Fruit fly (Drosophila melanogaster): ENCODE measurements around the gene CG15211.

- TF ChIP-seq CG32006 (GFP tag; optimal IDR thresholded peaks at IDR 0.05), result no peak
- no peak for TF ChIP-seq Hr38 (GFP tag; optimal IDR thresholded peaks at IDR 0.05)
- no peak for TF ChIP-seq fd85E (GFP tag; optimal IDR thresholded peaks at IDR 0.05)
- TF ChIP-seq dsx (GFP tag; optimal IDR thresholded peaks at IDR 0.05; ENCODE audit: poor library complexity, severe bottlenecking), result no peak
- TF ChIP-seq Sox15 (GFP tag; optimal IDR thresholded peaks at IDR 0.05), result no peak
- no peak for TF ChIP-seq CG3032 (tag; optimal IDR thresholded peaks at IDR 0.05)
- no peak for TF ChIP-seq Blimp-1 (GFP tag; optimal IDR thresholded peaks at IDR 0.05)
- no peak for TF ChIP-seq CG11762 (GFP tag; optimal IDR thresholded peaks at IDR 0.05; ENCODE audit: insufficient read depth)
- no peak for TF ChIP-seq Eip75B (GFP tag; optimal IDR thresholded peaks at IDR 0.05)
These were observed 51.1 kb downstream of the CG15211 start for dm6 chrX:10823441-10823818.
